Fruit fly (Drosophila melanogaster): ENCODE measurements around the gene ND-B8.
A peak's percentile ranks its signal among the peaks of the same experiment; 100 is the strongest.

Gene ND-B8

dm6 chr2L:4448582-4449016 lies 5.8 kb upstream of the ND-B8 start, which contains the start of gene MFS18 (continued):
- TF ChIP-seq D (optimal IDR thresholded peaks at IDR 0.05) (no peak), D (GFP tag; optimal IDR thresholded peaks at IDR 0.05) (peak; percentile 99), CG13424 (tag; optimal IDR thresholded peaks at IDR 0.05) (peak; percentile 92), CG14710 (tag; optimal IDR thresholded peaks at IDR 0.05) (peak; percentile 99), ato (GFP tag; IDR thresholded peaks at IDR 0.05; ENCODE audit: partially characterized antibody) (peak; percentile 92), CG11093 (GFP tag; IDR thresholded peaks at IDR 0.05) (peak; percentile 98), CG14014 (GFP tag; IDR thresholded peaks at IDR 0.05) (peak; percentile 99), CG4730 (GFP tag; IDR thresholded peaks at IDR 0.05) (peak; percentile 99), CG4360 (GFP tag; IDR thresholded peaks at IDR 0.05) (peak; percentile 90), tna (GFP tag; IDR thresholded peaks at IDR 0.05; ENCODE audit: partially characterized antibody) (peak; percentile 76), CG12219 (GFP tag; optimal IDR thresholded peaks at IDR 0.05) (peak; percentile 89), Dip3 (GFP tag; optimal IDR thresholded peaks at IDR 0.05) (peak; percentile 82), Oli (tag; optimal IDR thresholded peaks at IDR 0.05) (peak; percentile 95), Nf-YA (GFP tag; IDR thresholded peaks at IDR 0.05) (peak; percentile 98), CG2889 (GFP tag; IDR thresholded peaks at IDR 0.05) (peak; percentile 97), sima (GFP tag; optimal IDR thresholded peaks at IDR 0.05) (peak; percentile 14), ATbp (GFP tag; optimal IDR thresholded peaks at IDR 0.05) (peak; percentile 93), ken (GFP tag; IDR thresholded peaks at IDR 0.05) (peak; percentile 98), Vsx1 (GFP tag; optimal IDR thresholded peaks at IDR 0.05) (no peak), psq (GFP tag; optimal IDR thresholded peaks at IDR 0.05) (peak; percentile 91), CG9932 (GFP tag; IDR thresholded peaks at IDR 0.05) (peak; percentile 98), CG14050 (GFP tag; IDR thresholded peaks at IDR 0.05) (peak; percentile 98), CG6175 (GFP tag; IDR thresholded peaks at IDR 0.05) (peak; percentile 97), Elba2 (GFP tag; optimal IDR thresholded peaks at IDR 0.05) (peak; percentile 72), CG10654 (GFP tag; optimal IDR thresholded peaks at IDR 0.05) (peak; percentile 99), Camta (GFP tag; optimal IDR thresholded peaks at IDR 0.05) (peak; percentile 97), Ssrp (tag; optimal IDR thresholded peaks at IDR 0.05) (peak; percentile 93), ap (GFP tag; IDR thresholded peaks at IDR 0.05) (peak; percentile 98), CG7745 (tag; optimal IDR thresholded peaks at IDR 0.05) (peak; percentile 43), unpg (GFP tag; optimal IDR thresholded peaks at IDR 0.05) (peak; percentile 96), CG6654 (GFP tag; optimal IDR thresholded peaks at IDR 0.05) (peak; percentile 91), nerfin-1 (tag; optimal IDR thresholded peaks at IDR 0.05) (peak; percentile 95), CG5245 (GFP tag; optimal IDR thresholded peaks at IDR 0.05) (peak; percentile 96), CG14860 (GFP tag; IDR thresholded peaks at IDR 0.05; ENCODE audit: partially characterized antibody) (peak; percentile 74; the same call in 2 of the 3 replicates), Trl (optimal IDR thresholded peaks at IDR 0.05) (no peak), Trl (GFP tag; optimal IDR thresholded peaks at IDR 0.05) (peak; percentile 79), emc (GFP tag; optimal IDR thresholded peaks at IDR 0.05) (peak; percentile 58), mirr (GFP tag; optimal IDR thresholded peaks at IDR 0.05) (peak; percentile 89), sd (tag; optimal IDR thresholded peaks at IDR 0.05) (peak; percentile 98), pros (GFP tag; optimal IDR thresholded peaks at IDR 0.05) (no peak), ase (GFP tag; IDR thresholded peaks at IDR 0.05) (peak; percentile 99), pfk (GFP tag; optimal IDR thresholded peaks at IDR 0.05) (peak; percentile 38), CG7556 (GFP tag; optimal IDR thresholded peaks at IDR 0.05) (peak; percentile 97), cato (GFP tag; optimal IDR thresholded peaks at IDR 0.05; ENCODE audit: borderline replicate concordance) (peak; percentile 91), wdn (GFP tag; IDR thresholded peaks at IDR 0.05) (peak; percentile 98), CG9876 (GFP tag; optimal IDR thresholded peaks at IDR 0.05) (peak; percentile 60), exex (tag; optimal IDR thresholded peaks at IDR 0.05) (peak; percentile 90), zen (tag; optimal IDR thresholded peaks at IDR 0.05) (peak; percentile 99), H2.0 (GFP tag; IDR thresholded peaks at IDR 0.05) (peak; percentile 98), ro (GFP tag; IDR thresholded peaks at IDR 0.05) (peak; percentile 98), cad (GFP tag; optimal IDR thresholded peaks at IDR 0.05) (no peak), CG3726 (GFP tag; IDR thresholded peaks at IDR 0.05) (peak; percentile 99)
